Worm (Caenorhabditis elegans): ENCODE data around the gene F58A6.9.

ce11 chrII:5154540-5154939 lies 4.1 kb downstream of the F58A6.9 start, which contains the start of gene srb-12:
- TF ChIP-seq lsy-2 (tag; optimal IDR thresholded peaks at IDR 0.05) = no peak
- TF ChIP-seq nhr-237 (tag; optimal IDR thresholded peaks at IDR 0.05) = no peak

All from whole organism, L2 larva.